Fruit fly (Drosophila melanogaster) whole organism, embryonic: ENCODE measurements around the gene CG14820.

Experiments used
- BEAF-32 ChIP-seq: fragments of 200-800 bp; sonication (Bioruptor generic); optimal IDR thresholded peaks from 3 replicates; lab custom pipeline; 2017; ENCODE audit warnings: missing biosample characterization, missing genetic modification characterization, mild to moderate bottlenecking, moderate library complexity, missing genetic modification reagents
- Bdp1 ChIP-seq: fragments of 200-800 bp; sonication (Bioruptor generic); optimal IDR thresholded peaks from 3 replicates; lab custom pipeline; 2016; ENCODE audit warnings: missing biosample characterization, missing genetic modification characterization
- Bgb ChIP-seq: fragments of 200-800 bp; sonication (Bioruptor generic); IDR thresholded peaks from 2 replicates; pipeline ENCODE4 v1.3.6; 2022; ENCODE audit warnings: missing biosample characterization, missing genetic modification characterization; ENCODE audit not compliant: partially characterized antibody
- CG11398 ChIP-seq: fragments of 200-800 bp; sonication (Bioruptor generic); optimal IDR thresholded peaks from 2 replicates; lab custom pipeline; 2016; ENCODE audit warnings: missing biosample characterization, missing genetic modification characterization
- CG11560 ChIP-seq: fragments of 200-800 bp; sonication (Bioruptor generic); IDR thresholded peaks from 3 replicates; pipeline ENCODE4 v1.3.6; 2022; ENCODE audit warnings: missing biosample characterization, missing genetic modification characterization
- CG11723 ChIP-seq: fragments of 200-800 bp; sonication (Bioruptor generic); optimal IDR thresholded peaks from 2 replicates; lab custom pipeline; 2017; ENCODE audit warnings: missing biosample characterization, mild to moderate bottlenecking, missing genetic modification characterization
- CG12104 ChIP-seq: fragments of 200-800 bp; sonication (Bioruptor generic); optimal IDR thresholded peaks from 3 replicates; lab custom pipeline; 2016; ENCODE audit warnings: missing biosample characterization, missing genetic modification characterization
- CG12219 ChIP-seq: fragments of 200-800 bp; sonication (Bioruptor generic); optimal IDR thresholded peaks from 3 replicates; lab custom pipeline; 2018; ENCODE audit warnings: missing biosample characterization, mild to moderate bottlenecking, missing genetic modification characterization
- CG12659 ChIP-seq: fragments of 200-800 bp; sonication (Bioruptor generic); optimal IDR thresholded peaks from 3 replicates; lab custom pipeline; 2017; ENCODE audit warnings: mild to moderate bottlenecking, missing biosample characterization, missing genetic modification reagents, missing genetic modification characterization
- CG12769 ChIP-seq: fragments of 200-800 bp; sonication (Bioruptor generic); optimal IDR thresholded peaks from 2 replicates; lab custom pipeline; 2019; ENCODE audit warnings: missing biosample characterization, mild to moderate bottlenecking, missing genetic modification characterization, moderate library complexity
- CG13424 ChIP-seq: fragments of 200-800 bp; sonication (Bioruptor generic); optimal IDR thresholded peaks from 2 replicates; lab custom pipeline; 2019; ENCODE audit warnings: missing biosample characterization, mild to moderate bottlenecking, missing genetic modification characterization, moderate library complexity
- CG13624 ChIP-seq: fragments of 200-800 bp; sonication (Bioruptor generic); optimal IDR thresholded peaks from 2 replicates; lab custom pipeline; 2016; ENCODE audit warnings: missing biosample characterization, missing genetic modification characterization
- CG13775 ChIP-seq: fragments of 200-800 bp; sonication (Bioruptor generic); optimal IDR thresholded peaks from 3 replicates; lab custom pipeline; 2017; ENCODE audit warnings: missing biosample characterization, mild to moderate bottlenecking, missing genetic modification characterization
- CG14014 ChIP-seq: fragments of 200-800 bp; sonication (Bioruptor generic); IDR thresholded peaks from 2 replicates; pipeline ENCODE4 v1.3.6; 2022; ENCODE audit warnings: missing biosample characterization, missing genetic modification characterization
- CG14710 ChIP-seq: fragments of 200-800 bp; sonication (Bioruptor generic); optimal IDR thresholded peaks from 3 replicates; lab custom pipeline; 2019; ENCODE audit warnings: missing biosample characterization, mild to moderate bottlenecking, missing genetic modification characterization, moderate library complexity
- CG15269 ChIP-seq: fragments of 200-800 bp; sonication (Bioruptor generic); optimal IDR thresholded peaks from 2 replicates; lab custom pipeline; 2018; ENCODE audit warnings: missing biosample characterization, mild to moderate bottlenecking, missing genetic modification characterization, moderate library complexity
- CG33213 ChIP-seq: fragments of 200-800 bp; sonication (Bioruptor generic); optimal IDR thresholded peaks from 3 replicates; lab custom pipeline; 2016; ENCODE audit warnings: missing biosample characterization, missing genetic modification characterization
- CG3726 ChIP-seq: fragments of 200-800 bp; sonication (Bioruptor generic); IDR thresholded peaks from 3 replicates; pipeline ENCODE4, ENCODE4 v1.3.6; 2022; ENCODE audit warnings: missing biosample characterization, missing genetic modification characterization
- CG4820 ChIP-seq: fragments of 200-800 bp; sonication (Bioruptor generic); optimal IDR thresholded peaks from 3 replicates; lab custom pipeline; 2016; ENCODE audit warnings: missing biosample characterization, missing genetic modification characterization
- CG7372 ChIP-seq: fragments of 200-800 bp; sonication (Bioruptor generic); IDR thresholded peaks from 2 replicates; pipeline ENCODE4 v1.3.6; 2022; ENCODE audit warnings: missing biosample characterization, missing genetic modification characterization
- CG8359 ChIP-seq: fragments of 200-800 bp; sonication (Bioruptor generic); optimal IDR thresholded peaks from 2 replicates; lab custom pipeline; 2017; ENCODE audit warnings: missing biosample characterization, mild to moderate bottlenecking, missing genetic modification characterization, borderline replicate concordance
- Chrac-16 ChIP-seq: fragments of 200-800 bp; sonication (Bioruptor generic); optimal IDR thresholded peaks from 3 replicates; lab custom pipeline; 2016; ENCODE audit warnings: missing biosample characterization, missing genetic modification characterization
- Dad ChIP-seq: fragments of 200-800 bp; sonication (Bioruptor generic); optimal IDR thresholded peaks from 3 replicates; lab custom pipeline; 2016; ENCODE audit warnings: missing biosample characterization, missing genetic modification characterization
- Dfd ChIP-seq, 2 experiments: fragments of >200 bp; optimal IDR thresholded peaks; 2 replicates each; lab custom pipeline; 2017; ENCODE audit warnings: missing biosample characterization in 2 of 2, missing genetic modification characterization in 2 of 2
- Gug ChIP-seq: fragments of 200-800 bp; sonication (Bioruptor generic); IDR thresholded peaks from 4 replicates; pipeline ENCODE4 v1.3.6; 2022; ENCODE audit warnings: missing biosample characterization, missing genetic modification characterization
- HLH3B ChIP-seq: fragments of 200-800 bp; sonication (Bioruptor generic); IDR thresholded peaks from 2 replicates; pipeline ENCODE4 v1.3.6; 2022; ENCODE audit warnings: missing biosample characterization, missing genetic modification characterization
- Lpt ChIP-seq: fragments of >200 bp; optimal IDR thresholded peaks from 2 replicates; lab custom pipeline; 2018; ENCODE audit warnings: missing biosample characterization, missing genetic modification characterization
- NfI ChIP-seq: fragments of 200-800 bp; sonication (Bioruptor generic); optimal IDR thresholded peaks from 3 replicates; lab custom pipeline; 2018; ENCODE audit warnings: missing biosample characterization, mild to moderate bottlenecking, missing genetic modification characterization, moderate library complexity
- Poxn ChIP-seq: fragments of 200-800 bp; sonication (Bioruptor generic); IDR thresholded peaks from 2 replicates; pipeline ENCODE4 v1.3.6; 2022; ENCODE audit warnings: missing biosample characterization, missing genetic modification characterization
- Sox102F ChIP-seq: fragments of 200-800 bp; sonication (Bioruptor generic); optimal IDR thresholded peaks from 2 replicates; lab custom pipeline; 2018; ENCODE audit warnings: missing biosample characterization, mild to moderate bottlenecking, missing genetic modification characterization, moderate library complexity
- Stat92E ChIP-seq, 3 experiments: fragments of >200 bp in 2 of 3; fragments of 200-800 bp in 1 of 3; sonication (Bioruptor generic) in 1 of 3; optimal IDR thresholded peaks; 2 replicates each; lab custom pipeline; 2017 to 2019; ENCODE audit warnings: missing biosample characterization in 3 of 3, missing genetic modification characterization in 3 of 3, mild to moderate bottlenecking in 1 of 3, moderate library complexity in 1 of 3
- YL-1 ChIP-seq: fragments of 200-800 bp; sonication (Bioruptor generic); optimal IDR thresholded peaks from 3 replicates; lab custom pipeline; 2017; ENCODE audit warnings: missing biosample characterization, mild to moderate bottlenecking, missing genetic modification characterization
- btn ChIP-seq: fragments of 200-800 bp; sonication (Bioruptor generic); optimal IDR thresholded peaks from 2 replicates; lab custom pipeline; 2016; ENCODE audit warnings: missing biosample characterization, missing genetic modification characterization
- crol ChIP-seq: fragments of 200-800 bp; sonication (Bioruptor generic); IDR thresholded peaks from 2 replicates; pipeline ENCODE4 v1.3.6; 2022; ENCODE audit warnings: missing biosample characterization, missing genetic modification characterization
- cwo ChIP-seq: fragments of 200-800 bp; sonication (Bioruptor generic); optimal IDR thresholded peaks from 3 replicates; lab custom pipeline; 2017; ENCODE audit warnings: missing biosample characterization, missing genetic modification characterization, mild to moderate bottlenecking, moderate library complexity, missing genetic modification reagents
- esg ChIP-seq: fragments of 200-800 bp; sonication (Bioruptor generic); conservative IDR thresholded peaks from 2 replicates; pipeline ENCODE4 v1.3.6; 2022; ENCODE audit warnings: missing biosample characterization, missing genetic modification characterization
- gce ChIP-seq: fragments of 200-800 bp; sonication (Bioruptor generic); IDR thresholded peaks from 3 replicates; pipeline ENCODE4 v1.3.6; 2022; ENCODE audit warnings: missing biosample characterization, missing genetic modification characterization
- lov ChIP-seq, 2 experiments: fragments of 200-800 bp in 1 of 2; fragments of >200 bp in 1 of 2; sonication (Bioruptor generic) in 1 of 2; IDR thresholded peaks in 1 of 2; optimal IDR thresholded peaks in 1 of 2; 2 replicates in 1 of 2; 3 replicates in 1 of 2; pipeline versions ENCODE4 v1.3.6 to Lab custom; 2017 to 2022; ENCODE audit warnings: missing biosample characterization in 1 of 2, missing genetic modification characterization in 1 of 2
- luna ChIP-seq: fragments of 200-800 bp; sonication (Bioruptor generic); optimal IDR thresholded peaks from 2 replicates; lab custom pipeline; 2016; ENCODE audit warnings: missing biosample characterization, missing genetic modification characterization
- maf-S ChIP-seq: fragments of 200-800 bp; sonication (Bioruptor generic); optimal IDR thresholded peaks from 2 replicates; lab custom pipeline; 2016; ENCODE audit warnings: missing biosample characterization, missing genetic modification characterization
- pros ChIP-seq: fragments of 200-800 bp; sonication (Bioruptor generic); optimal IDR thresholded peaks from 3 replicates; lab custom pipeline; 2019; ENCODE audit warnings: missing biosample characterization, mild to moderate bottlenecking, missing genetic modification characterization, moderate library complexity
- schlank ChIP-seq: fragments of 200-800 bp; sonication (Bioruptor generic); optimal IDR thresholded peaks from 2 replicates; lab custom pipeline; 2018; ENCODE audit warnings: missing biosample characterization, mild to moderate bottlenecking, missing genetic modification characterization
- sug ChIP-seq: fragments of 200-800 bp; optimal IDR thresholded peaks from 2 replicates; lab custom pipeline; 2019; ENCODE audit warnings: missing biosample characterization, mild to moderate bottlenecking, missing genetic modification characterization, moderate library complexity
- tap ChIP-seq: fragments of 200-800 bp; optimal IDR thresholded peaks from 3 replicates; lab custom pipeline; 2019; ENCODE audit warnings: missing biosample characterization, mild to moderate bottlenecking, missing genetic modification characterization, moderate library complexity
- tgo ChIP-seq: fragments of 200-800 bp; sonication (Bioruptor generic); IDR thresholded peaks from 3 replicates; pipeline ENCODE4 v1.3.6; 2022; ENCODE audit warnings: missing biosample characterization, missing genetic modification characterization
- tin ChIP-seq: fragments of 200-800 bp; sonication (Bioruptor generic); optimal IDR thresholded peaks from 3 replicates; lab custom pipeline; 2016; ENCODE audit warnings: missing biosample characterization, missing genetic modification characterization
- unc-4 ChIP-seq: fragments of 200-800 bp; sonication (Bioruptor generic); IDR thresholded peaks from 2 replicates; pipeline ENCODE4 v1.3.6; 2022; ENCODE audit warnings: missing biosample characterization, missing genetic modification characterization; ENCODE audit not compliant: partially characterized antibody

CG14820 gene

dm6 chr3L:6955254-6956229 is 22.8 kb downstream of the CG14820 start, which contains the start of the genes CG10077 and CG9948 (continued):
- TF ChIP-seq Poxn (GFP tag; lab: Robert Waterston, UW), result peak; percentile 66; the same call in 1 of the 2 replicates
- TF ChIP-seq HLH3B (GFP tag; lab: Robert Waterston, UW), result peak; percentile 91
- peak; percentile 89 for TF ChIP-seq CG14710 (tag; lab: Kevin White, UChicago)
- TF ChIP-seq YL-1 (GFP tag; lab: Kevin White, UChicago), result peak; percentile 87
- peak; percentile 89 for TF ChIP-seq Sox102F (GFP tag; lab: Kevin White, UChicago)
- TF ChIP-seq NfI (GFP tag; lab: Kevin White, UChicago), result peak; percentile 86
- TF ChIP-seq CG4820 (GFP tag; lab: Kevin White, UChicago), result peak; percentile 78
- TF ChIP-seq Stat92E (GFP tag; optimal IDR thresholded peaks at IDR 0.05; lab: Kevin White, UChicago), result peak in 1 of 3 experiments; percentile 76
- peak; percentile 81 for TF ChIP-seq unc-4 (GFP tag; lab: Robert Waterston, UW)
- TF ChIP-seq Dad (GFP tag; lab: Kevin White, UChicago), result peak; percentile 40
- peak; percentile 75 for TF ChIP-seq cwo (GFP tag; lab: Kevin White, UChicago)
- peak; percentile 79 for TF ChIP-seq CG7372 (GFP tag; lab: Robert Waterston, UW)
- TF ChIP-seq Chrac-16 (GFP tag; lab: Kevin White, UChicago), result peak; percentile 91
- no peak for TF ChIP-seq Dfd (GFP tag; optimal IDR thresholded peaks at IDR 0.05; lab: Kevin White, UChicago)
- TF ChIP-seq luna (GFP tag; lab: Kevin White, UChicago), result peak; percentile 1
- TF ChIP-seq tin (GFP tag; lab: Kevin White, UChicago), result peak; percentile 88
- TF ChIP-seq CG12219, result peak; percentile 87
- peak; percentile 82; the same call in 2 of the 3 replicates for TF ChIP-seq gce (GFP tag; lab: Robert Waterston, UW)
- peak; percentile 38 for TF ChIP-seq Bdp1 (GFP tag; lab: Kevin White, UChicago)
- peak; percentile 85 for TF ChIP-seq CG13775 (GFP tag; lab: Kevin White, UChicago)
- TF ChIP-seq CG3726 (GFP tag; lab: Robert Waterston, UW), result peak; percentile 60; the same call in 1 of the 3 replicates
- TF ChIP-seq CG11560 (tag; lab: Robert Waterston, UW), result peak; percentile 63; the same call in 2 of the 3 replicates
- peak; percentile 35 for TF ChIP-seq maf-S (GFP tag; lab: Kevin White, UChicago)
- peak; percentile 94 for TF ChIP-seq CG12769 (tag; lab: Kevin White, UChicago)
- TF ChIP-seq btn (GFP tag; lab: Kevin White, UChicago), result no peak
- TF ChIP-seq lov (optimal IDR thresholded peaks at IDR 0.05; lab: Kevin White, UChicago), result no peak
- peak; percentile 46; the same call in 1 of the 3 replicates for TF ChIP-seq lov (GFP tag; IDR thresholded peaks at IDR 0.05; lab: Robert Waterston, UW)
- no peak for TF ChIP-seq crol (GFP tag; lab: Robert Waterston, UW)
- peak; percentile 87 for TF ChIP-seq sug (tag; lab: Kevin White, UChicago)
- TF ChIP-seq CG13424, result peak; percentile 92
- TF ChIP-seq CG11398 (GFP tag; lab: Kevin White, UChicago), result no peak
- TF ChIP-seq CG15269, result peak; percentile 93
- peak; percentile 80 for TF ChIP-seq Bgb (GFP tag; lab: Robert Waterston, UW)
- no peak for TF ChIP-seq Lpt (GFP tag; lab: Kevin White, UChicago)
- TF ChIP-seq tap (tag; lab: Kevin White, UChicago), result peak; percentile 91
- peak; percentile 69 for TF ChIP-seq CG11723
- TF ChIP-seq CG14014, result peak; percentile 94
- TF ChIP-seq CG12104 (GFP tag; lab: Kevin White, UChicago), result peak; percentile 69
- peak; percentile 79 for TF ChIP-seq BEAF-32
- peak; percentile 11 for TF ChIP-seq CG33213
- peak; percentile 82 for TF ChIP-seq Gug (GFP tag; lab: Robert Waterston, UW)
- TF ChIP-seq CG13624, result peak; percentile 47
- TF ChIP-seq schlank (tag; lab: Kevin White, UChicago), result peak; percentile 56
- peak; percentile 91 for TF ChIP-seq esg (GFP tag; lab: Robert Waterston, UW)
- TF ChIP-seq pros (GFP tag; lab: Kevin White, UChicago), result peak; percentile 63
- TF ChIP-seq CG8359, result peak; percentile 65
- peak; percentile 86 for TF ChIP-seq CG12659 (GFP tag; lab: Kevin White, UChicago)
- TF ChIP-seq tgo, result peak; percentile 91
